Fruit fly (Drosophila melanogaster): Measurements from ENCODE around the gene spen.
A peak's percentile ranks its signal among the peaks of the same experiment; 100 is the strongest.

The spen gene

dm6 chr2L:221939-222489 is 63.2 kb downstream of the spen start (continued):
- TF ChIP-seq sr (GFP tag; IDR thresholded peaks at IDR 0.05) = 0 out of 3 replicates have a peak, but pooled peaks have one; percentile 5
- TF ChIP-seq Usf (GFP tag; optimal IDR thresholded peaks at IDR 0.05) = no peak
- TF ChIP-seq Vsx1 (GFP tag; optimal IDR thresholded peaks at IDR 0.05) = no peak
- TF ChIP-seq CG8765 (GFP tag; IDR thresholded peaks at IDR 0.05) = 0 out of 2 replicates have a peak, but pooled peaks have one; percentile 11
- no peak for TF ChIP-seq Chrac-16 (GFP tag; optimal IDR thresholded peaks at IDR 0.05)
- peak; percentile 46 for TF ChIP-seq nom (GFP tag; optimal IDR thresholded peaks at IDR 0.05)
- no peak for TF ChIP-seq CG14441 (GFP tag; IDR thresholded peaks at IDR 0.05)
- TF ChIP-seq CG10959 (GFP tag; IDR thresholded peaks at IDR 0.05) = no peak
- TF ChIP-seq tap (tag; optimal IDR thresholded peaks at IDR 0.05) = no peak
- TF ChIP-seq CG10274 (GFP tag; optimal IDR thresholded peaks at IDR 0.05) = no peak
- peak; percentile 88 for TF ChIP-seq yki (optimal IDR thresholded peaks at IDR 0.05)
- no peak for TF ChIP-seq HLH3B (GFP tag; IDR thresholded peaks at IDR 0.05)
- 0 out of 3 replicates have a peak, but pooled peaks have one; percentile 37 for TF ChIP-seq CG34224 (GFP tag; IDR thresholded peaks at IDR 0.05; ENCODE audit: partially characterized antibody)
- TF ChIP-seq CG10366 (GFP tag; IDR thresholded peaks at IDR 0.05) = no peak
- TF ChIP-seq CG6854 (GFP tag; optimal IDR thresholded peaks at IDR 0.05) = peak; percentile 12
- TF ChIP-seq CG8944 (GFP tag; optimal IDR thresholded peaks at IDR 0.05) = no peak
- TF ChIP-seq her (GFP tag; optimal IDR thresholded peaks at IDR 0.05) = peak; percentile 26
- no peak for TF ChIP-seq pho (GFP tag; optimal IDR thresholded peaks at IDR 0.05)
- peak; percentile 89 for TF ChIP-seq CG15479 (GFP tag; optimal IDR thresholded peaks at IDR 0.05)
- peak; percentile 75 for TF ChIP-seq oc (tag; optimal IDR thresholded peaks at IDR 0.05)
- no peak for TF ChIP-seq Dp (GFP tag; optimal IDR thresholded peaks at IDR 0.05)
- TF ChIP-seq CG2712 (tag; optimal IDR thresholded peaks at IDR 0.05) = peak; percentile 13
- TF ChIP-seq stc (GFP tag; IDR thresholded peaks at IDR 0.05) = no peak
- TF ChIP-seq dan (GFP tag; IDR thresholded peaks at IDR 0.05) = no peak
- TF ChIP-seq CG10543 (GFP tag; optimal IDR thresholded peaks at IDR 0.05) = peak; percentile 65
- TF ChIP-seq CG17912 (GFP tag; optimal IDR thresholded peaks at IDR 0.05) = peak; percentile 16
- no peak for TF ChIP-seq CG12942 (GFP tag; optimal IDR thresholded peaks at IDR 0.05)
- peak; percentile 54; the same call in 1 of the 4 replicates for TF ChIP-seq Dll (GFP tag; IDR thresholded peaks at IDR 0.05; ENCODE audit: partially characterized antibody)
- TF ChIP-seq lab (GFP tag; optimal IDR thresholded peaks at IDR 0.05) = peak; percentile 30
- peak; percentile 41 for TF ChIP-seq Scr (GFP tag; IDR thresholded peaks at IDR 0.05; ENCODE audit: partially characterized antibody)
- peak; percentile 18 for TF ChIP-seq cwo (GFP tag; optimal IDR thresholded peaks at IDR 0.05)
- no peak for TF ChIP-seq Ravus (GFP tag; IDR thresholded peaks at IDR 0.05)
- no peak for TF ChIP-seq zfh1 (GFP tag; IDR thresholded peaks at IDR 0.05)
- TF ChIP-seq CG33557 (GFP tag; optimal IDR thresholded peaks at IDR 0.05) = peak; percentile 16
- no peak for TF ChIP-seq CG30020 (tag; optimal IDR thresholded peaks at IDR 0.05)
- peak; percentile 93 for TF ChIP-seq abd-A (tag; optimal IDR thresholded peaks at IDR 0.05)
- TF ChIP-seq Lhr (GFP tag; optimal IDR thresholded peaks at IDR 0.05) = no peak
- no peak for TF ChIP-seq sqz (GFP tag; optimal IDR thresholded peaks at IDR 0.05)
- no peak for TF ChIP-seq Dek (tag; optimal IDR thresholded peaks at IDR 0.05)
- TF ChIP-seq CG17829 (tag; optimal IDR thresholded peaks at IDR 0.05) = peak; percentile 17
- peak; percentile 19 for TF ChIP-seq CG6254 (GFP tag; optimal IDR thresholded peaks at IDR 0.05)
- peak; percentile 38 for TF ChIP-seq Nf-YC (tag; optimal IDR thresholded peaks at IDR 0.05)
- no peak for TF ChIP-seq shn (GFP tag; optimal IDR thresholded peaks at IDR 0.05)
- TF ChIP-seq Trl (optimal IDR thresholded peaks at IDR 0.05) = peak; percentile 96 to 98
- peak; percentile 46 for TF ChIP-seq Trl (GFP tag; optimal IDR thresholded peaks at IDR 0.05)
- TF ChIP-seq CG6689 (GFP tag; IDR thresholded peaks at IDR 0.05) = peak; percentile 5; the same call in 1 of the 2 replicates
- peak; percentile 12 for TF ChIP-seq CG13296 (GFP tag; optimal IDR thresholded peaks at IDR 0.05)
- TF ChIP-seq HLHmδ (GFP tag; optimal IDR thresholded peaks at IDR 0.05) = peak; percentile 73
- peak; percentile 83 for TF ChIP-seq CG3163 (GFP tag; optimal IDR thresholded peaks at IDR 0.05)
- TF ChIP-seq Eip74EF (GFP tag; optimal IDR thresholded peaks at IDR 0.05) = peak in 1 of 2 experiments; percentile 56
